Worm (Caenorhabditis elegans) whole organism, early embryonic: ENCODE data around the gene sdz-28.

ENCODE experiments used
- aly-1 ChIP-seq: sonication (generic microtip); optimal IDR thresholded peaks from 2 replicates; lab custom pipeline; 2016; ENCODE audit warnings: missing genetic modification characterization, missing compliant biosample characterization
- ama-1 ChIP-seq: fragments of 150-350 bp; optimal IDR thresholded peaks from 2 replicates; lab custom pipeline; 2014
- ets-7 ChIP-seq: sonication (generic microtip); optimal IDR thresholded peaks from 2 replicates; lab custom pipeline; 2016; ENCODE audit warnings: missing genotype, missing genetic modification characterization, missing compliant biosample characterization

ce11 chrII:2168374-2168773 lies 37.5 kb downstream of the sdz-28 start, which contains the start of gene fbxb-38:
- TF ChIP-seq ama-1 (lab: Kevin White, UChicago) (no peak), aly-1 (tag; lab: Kevin White, UChicago) (no peak), ets-7 (tag; lab: Kevin White, UChicago) (no peak)
